Fruit fly (Drosophila melanogaster) whole organism, larva: ENCODE measurements around the gene CG1090.

Source experiments
- noc ChIP-seq: fragments of 200-800 bp; sonication (Bioruptor generic); optimal IDR thresholded peaks from 3 replicates; lab custom pipeline; 2019; ENCODE audit warnings: missing biosample characterization, mild to moderate bottlenecking, missing genetic modification characterization, moderate library complexity

The CG1090 gene

DNA sequence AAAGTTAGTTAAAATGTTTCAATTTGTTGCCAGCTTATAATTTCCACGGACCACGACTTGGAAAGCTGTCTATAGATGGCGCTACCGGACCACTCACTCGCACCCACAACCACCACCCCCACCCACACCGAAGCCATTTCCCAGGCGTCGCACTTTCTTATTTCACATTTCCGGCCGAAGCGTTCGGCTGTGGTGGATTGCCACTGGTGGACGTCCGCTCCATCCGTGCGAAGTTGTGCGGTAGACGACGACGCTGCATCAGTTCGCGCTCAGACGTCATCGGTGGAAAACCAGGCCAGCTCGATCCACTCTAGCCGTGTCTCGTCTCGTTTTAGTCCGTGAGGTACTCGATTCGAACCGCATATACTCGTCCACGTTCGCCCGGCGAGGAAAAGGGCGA, at the start of gene CG1090:
TSS of gene CG1090 (plus strand) at position 259 of the 400 bp plus-strand sequence.
- TF ChIP-seq noc (tag; lab: Kevin White, UChicago) = no peak

DNA sequence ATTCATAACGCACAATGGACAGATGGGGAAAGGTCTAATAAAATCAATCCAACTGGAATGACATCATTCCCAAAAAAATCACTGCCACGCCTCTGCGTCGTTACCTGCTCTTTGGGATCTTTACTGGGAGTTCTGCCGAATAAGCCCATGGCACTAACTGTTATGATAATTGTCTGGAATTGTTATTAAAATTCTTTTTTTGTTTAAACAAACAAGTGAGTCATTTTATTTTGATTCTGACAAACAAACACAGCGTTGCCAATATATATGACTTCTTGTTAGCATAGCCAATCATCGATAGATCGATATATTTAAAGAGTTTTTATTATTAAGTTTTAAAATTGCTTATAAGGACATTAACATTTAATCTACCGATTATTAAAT, 49.0 kb upstream of the CG1090 start, which contains the start of gene Vps24:
TSS of gene Vps24 (minus strand) at position 265 of the 384 bp plus-strand sequence.
- TF ChIP-seq noc (tag; lab: Kevin White, UChicago) = no peak

DNA sequence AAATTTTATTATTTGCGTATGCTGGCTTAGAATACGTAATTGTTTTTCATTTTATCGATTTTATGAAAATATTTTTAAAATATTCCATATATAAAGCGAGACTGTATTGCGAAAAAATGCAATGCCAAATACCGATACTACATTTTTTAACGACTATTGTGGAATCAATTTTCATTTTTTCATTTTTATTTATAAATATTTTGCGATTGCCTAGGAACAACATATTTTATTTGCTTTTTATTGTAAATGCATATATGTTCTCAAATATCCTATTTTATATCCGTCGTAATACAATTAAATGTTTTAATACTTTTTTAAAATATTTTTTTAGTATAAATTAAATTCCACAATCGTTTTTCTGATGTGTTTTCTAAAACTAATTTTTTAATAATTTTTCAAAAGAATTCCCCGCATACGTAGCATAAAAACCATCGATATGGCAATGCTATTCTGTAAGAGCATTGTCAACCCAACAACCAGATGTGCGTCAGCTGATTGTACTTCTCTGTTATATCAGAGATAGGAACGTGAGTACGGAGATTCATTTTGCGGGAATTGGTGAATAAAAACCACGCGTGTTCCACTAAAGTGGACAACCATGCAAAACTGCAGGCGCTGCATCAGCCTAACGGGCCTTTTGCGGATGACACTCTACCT, 48.5 kb upstream of the CG1090 start, which contains the start of gene Suv3:
TSS of gene Suv3 (plus strand) at position 489 of the 657 bp plus-strand sequence.
- peak; percentile 49 for TF ChIP-seq noc (tag; lab: Kevin White, UChicago)

DNA sequence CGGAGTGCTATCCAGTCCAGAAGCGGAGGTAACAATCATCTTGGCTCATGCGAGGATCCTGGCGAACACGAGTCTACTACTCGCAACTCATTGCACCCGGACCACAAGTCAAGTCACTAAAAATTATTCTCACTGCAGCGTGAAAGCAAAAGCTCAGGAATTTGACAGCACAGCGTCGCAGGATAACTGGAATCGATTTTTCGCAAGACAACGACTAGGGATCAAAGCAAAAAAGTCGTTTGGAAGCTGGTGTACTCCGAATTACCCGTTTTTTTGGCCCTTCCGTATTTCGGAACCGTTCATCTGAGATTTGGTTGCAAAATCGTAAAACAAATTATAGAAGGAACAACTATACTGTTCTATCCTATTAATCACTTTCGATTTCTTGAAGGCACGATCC, 41.1 kb upstream of the CG1090 start:
- no peak for TF ChIP-seq noc (tag; lab: Kevin White, UChicago)

DNA sequence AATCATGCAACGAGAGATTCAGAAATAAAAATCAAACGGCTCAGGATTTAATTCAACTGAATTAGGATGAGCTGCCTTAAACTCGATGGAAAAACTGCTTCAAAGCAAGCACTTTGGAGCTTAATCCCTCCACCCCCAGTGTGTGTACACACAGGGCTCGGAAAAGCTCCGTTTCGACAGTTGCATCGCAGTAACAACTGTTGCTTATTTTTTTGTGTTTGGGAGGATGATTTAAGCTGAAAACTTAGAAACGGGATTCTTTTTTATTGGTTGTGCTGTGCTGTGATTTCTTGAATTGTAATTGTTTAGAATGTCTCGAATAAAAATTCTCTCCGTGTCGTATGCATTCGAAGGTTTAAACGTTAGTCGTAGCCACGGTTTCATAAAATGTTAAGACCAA, 40.7 kb upstream of the CG1090 start, which contains the start of gene Syt14:
TSS of gene Syt14 (minus strand) at position 71 of the 400 bp plus-strand sequence.
- no peak for TF ChIP-seq noc (tag; lab: Kevin White, UChicago)

DNA sequence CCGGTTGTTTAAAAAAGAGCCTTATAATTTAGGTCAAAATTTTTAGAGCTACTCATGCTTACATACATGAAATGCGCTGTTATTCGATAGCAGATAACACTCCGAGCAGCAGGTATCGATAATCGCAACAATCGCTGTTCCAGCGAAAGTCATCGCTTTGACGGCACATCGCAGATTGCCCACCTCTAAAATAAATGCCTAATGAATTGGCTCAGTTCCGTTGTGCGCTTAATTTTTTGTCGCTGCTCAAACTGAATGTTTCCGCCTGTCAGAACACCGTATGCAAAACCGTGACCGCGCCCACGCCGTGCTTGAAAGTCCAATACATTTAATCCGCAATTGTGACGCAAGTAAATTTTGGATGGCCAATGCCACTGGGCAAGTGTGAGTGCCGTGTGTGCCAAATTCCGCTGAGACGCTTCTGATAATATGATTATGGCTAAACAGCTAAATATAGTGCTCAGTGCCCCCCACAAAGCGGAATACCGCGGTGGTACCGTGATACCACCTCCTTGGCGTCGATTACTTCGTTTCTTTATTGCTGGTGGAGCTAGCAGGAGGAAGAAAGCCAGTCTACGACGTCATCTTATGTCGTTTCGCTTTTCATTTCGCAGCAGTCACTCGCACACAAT, 40.1 kb upstream of the CG1090 start, which contains the start of gene CG9795:
TSS of gene CG9795 (plus strand) at position 177 of the 632 bp plus-strand sequence.
- no peak for TF ChIP-seq noc (tag; lab: Kevin White, UChicago)

DNA sequence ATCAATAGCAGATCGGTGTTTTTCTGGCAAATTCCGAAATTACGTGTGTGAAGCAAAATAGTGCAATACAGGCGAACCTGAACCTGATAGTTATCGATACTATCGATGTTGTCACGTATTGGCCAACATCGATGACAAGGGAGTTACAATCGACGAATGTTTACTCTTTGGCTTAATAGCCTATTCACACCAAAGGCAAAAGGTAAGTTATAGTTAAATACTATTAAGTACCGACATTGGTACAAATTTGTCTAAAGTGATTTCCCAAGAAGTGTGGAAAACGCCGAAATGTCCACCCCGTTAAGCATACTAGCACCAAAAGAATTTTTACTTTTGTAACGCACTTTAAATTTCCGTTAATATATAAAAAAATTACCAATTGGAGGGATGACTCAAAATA, 25.7 kb upstream of the CG1090 start, which contains the start of gene CG9776:
TSS of gene CG9776 (minus strand) at position 108 of the 400 bp plus-strand sequence.
- TF ChIP-seq noc (tag; lab: Kevin White, UChicago) = no peak

DNA sequence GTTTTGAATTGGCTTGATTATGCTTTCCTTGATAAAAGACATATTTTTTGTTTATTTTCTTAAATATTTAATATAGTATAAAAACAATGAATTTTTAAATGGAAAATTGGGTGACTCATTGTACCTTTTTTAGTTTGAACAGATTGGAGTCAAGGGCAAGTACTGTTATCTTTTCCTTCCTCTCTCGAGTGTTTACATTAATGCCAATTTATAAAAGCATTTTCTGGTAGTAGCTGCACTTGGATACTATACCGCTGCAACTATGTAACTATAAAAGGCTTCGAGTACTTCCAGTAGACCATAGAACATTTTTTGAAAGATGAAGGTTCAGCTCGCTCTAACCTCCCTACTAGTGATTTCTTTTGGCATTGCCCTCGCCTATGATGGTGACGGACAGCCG, 24.9 kb upstream of the CG1090 start, which contains the start of gene CG14645:
TSS of gene CG14645 (plus strand) at position 301 of the 400 bp plus-strand sequence.
- no peak for TF ChIP-seq noc (tag; lab: Kevin White, UChicago)

DNA sequence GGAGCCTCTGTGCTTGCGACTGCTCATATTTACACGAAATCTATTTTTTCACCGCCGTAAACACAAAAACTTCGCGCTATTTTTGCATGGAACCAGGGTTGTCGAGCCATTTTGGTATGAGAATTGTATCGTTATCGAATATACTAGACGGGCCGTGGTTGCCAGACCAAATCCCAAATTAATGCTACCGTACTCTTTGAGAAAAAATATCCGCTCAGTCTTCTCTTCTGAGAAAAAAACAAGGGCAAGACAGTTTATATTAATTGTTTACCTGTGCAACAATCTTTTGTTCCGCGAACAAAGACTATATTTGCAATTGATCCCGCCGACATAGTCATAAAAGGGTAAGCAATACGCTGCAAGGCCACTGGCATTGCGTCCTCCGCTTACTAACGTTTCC, 22.1 kb upstream of the CG1090 start, which contains the start of the genes Skp2 and CG1103:
TSS of gene Skp2 (minus strand) at position 95 of the 400 bp plus-strand sequence.
TSS of gene CG1103 (plus strand) at position 176 of the 400 bp plus-strand sequence.
- no peak for TF ChIP-seq noc (tag; lab: Kevin White, UChicago)

DNA sequence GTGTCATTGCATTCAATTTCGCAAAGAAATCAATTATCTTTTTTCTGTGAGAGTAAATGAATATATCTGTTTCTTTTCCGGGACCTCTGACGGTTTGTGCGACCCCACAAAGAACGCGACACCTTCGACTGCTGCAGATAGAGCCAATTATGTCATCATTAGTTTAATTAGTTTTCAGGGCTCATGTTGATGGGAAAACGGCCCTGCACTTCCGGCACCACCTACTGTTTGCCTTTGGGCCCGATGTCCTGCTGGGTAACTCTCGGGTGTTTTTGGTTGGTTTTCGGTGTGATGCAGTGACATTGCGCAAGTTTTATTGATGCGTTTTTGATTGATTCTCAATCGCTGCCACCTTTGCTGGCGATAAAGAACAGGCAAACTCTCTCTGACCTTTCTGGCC, 19.5 kb upstream of the CG1090 start:
- no peak for TF ChIP-seq noc (tag; lab: Kevin White, UChicago)

DNA sequence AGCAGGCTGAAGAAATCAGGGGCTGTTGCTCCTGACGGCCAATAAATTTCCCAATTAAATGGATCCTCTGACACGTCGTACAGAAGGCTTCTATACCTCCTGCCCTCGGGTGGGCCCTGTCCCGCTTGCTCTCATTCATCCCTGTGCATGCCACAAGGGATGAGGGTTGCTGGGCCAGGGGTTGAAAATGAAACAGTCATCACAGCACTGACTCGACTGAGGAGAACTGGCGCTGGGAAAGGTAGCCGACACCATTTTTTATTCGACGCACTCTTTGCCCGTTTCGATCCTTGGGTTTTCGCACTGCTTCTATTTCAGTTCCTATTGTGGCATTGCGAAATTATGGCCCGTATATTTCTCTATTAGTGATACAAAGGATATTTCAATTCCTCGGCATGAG, 18.5 kb upstream of the CG1090 start:
- TF ChIP-seq noc (tag; lab: Kevin White, UChicago) = no peak

DNA sequence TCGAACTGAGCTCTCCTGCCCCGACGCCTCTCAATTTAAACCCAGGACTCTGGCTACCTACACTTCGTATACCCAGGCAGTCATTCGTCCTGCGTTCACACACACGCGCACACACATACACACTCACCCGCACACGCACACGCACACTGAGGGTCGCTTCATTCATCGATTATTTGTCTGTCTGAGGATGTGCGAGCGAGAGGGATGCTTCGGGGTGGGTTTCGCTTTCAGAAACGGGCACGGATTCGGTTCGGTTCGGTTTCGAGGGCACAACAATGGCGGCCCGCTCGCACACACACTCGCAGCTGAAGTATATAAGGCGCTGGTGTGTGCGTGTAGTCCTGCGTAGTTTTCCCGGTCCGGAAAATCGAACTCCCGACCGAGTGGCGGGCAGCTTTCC, 13.0 kb upstream of the CG1090 start, which contains the start of gene hkb:
TSS of gene hkb (minus strand) at position 11 of the 400 bp plus-strand sequence.
- TF ChIP-seq noc (tag; lab: Kevin White, UChicago) = no peak

DNA sequence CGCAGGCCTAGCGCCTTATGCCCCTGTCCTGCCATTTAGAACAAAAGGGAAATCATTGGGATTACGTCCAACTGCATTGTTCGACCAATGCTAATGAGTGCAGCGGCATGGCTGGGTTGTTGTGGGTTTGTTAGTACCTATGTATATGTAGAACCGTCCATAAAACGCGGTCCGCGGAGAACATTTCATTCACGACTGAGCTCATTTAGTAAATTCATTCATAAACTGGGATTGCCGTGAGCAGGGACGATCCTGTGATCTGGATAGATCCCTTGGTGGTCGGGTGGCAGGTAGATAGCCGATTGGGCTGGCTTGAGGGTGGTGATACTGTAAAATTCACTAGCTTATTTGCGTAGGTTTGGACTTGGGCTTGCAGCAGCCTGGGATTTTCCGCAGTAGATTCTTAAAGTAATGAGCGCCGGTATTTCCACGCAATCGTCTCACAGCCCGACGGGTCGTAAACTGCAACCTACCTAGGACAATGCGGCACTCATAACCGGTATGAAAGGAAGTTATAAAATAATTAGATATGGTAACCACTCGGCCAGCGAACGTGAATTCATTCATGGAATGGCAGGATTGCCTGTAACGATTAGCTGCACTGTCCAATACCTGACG, 11.4 kb upstream of the CG1090 start:
- TF ChIP-seq noc (tag; lab: Kevin White, UChicago) = no peak

DNA sequence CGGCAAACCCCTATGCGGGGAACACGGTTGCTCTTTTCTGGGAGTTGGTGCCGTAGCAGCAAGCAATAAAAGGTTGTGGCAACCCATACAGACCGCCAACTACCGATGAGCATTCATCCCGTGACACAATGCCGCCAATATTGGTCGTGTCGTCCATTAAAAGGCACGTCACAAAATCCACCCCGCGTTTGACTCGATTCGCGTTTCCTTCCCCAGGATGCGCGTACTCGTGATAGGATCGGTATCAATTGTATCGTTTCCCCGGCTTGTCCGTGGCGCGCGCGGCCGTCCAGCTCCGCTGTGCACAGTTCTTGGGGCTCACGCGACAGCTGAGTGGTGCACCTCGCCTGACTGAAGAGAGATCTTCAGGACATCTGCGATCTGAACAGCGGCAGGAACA, 9.5 kb upstream of the CG1090 start:
- no peak for TF ChIP-seq noc (tag; lab: Kevin White, UChicago)

DNA sequence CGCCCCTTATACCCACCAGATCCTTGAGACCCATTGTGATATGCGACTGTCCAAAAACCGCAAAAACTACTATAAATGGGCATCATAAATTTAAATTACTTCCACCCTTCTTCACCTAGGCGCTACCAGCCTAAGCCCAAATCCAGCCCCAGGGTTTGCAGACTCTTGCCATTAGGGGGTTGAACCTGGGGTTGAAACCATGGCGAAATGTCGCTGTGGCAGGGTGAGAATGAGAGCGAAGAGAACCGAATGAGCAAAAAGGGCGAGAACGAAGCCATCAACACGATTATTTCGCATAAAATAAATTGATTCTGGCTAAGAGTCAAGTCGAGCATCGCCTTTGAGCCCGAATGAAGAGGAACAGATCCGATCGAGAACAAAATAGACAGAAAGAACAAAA, 6.1 kb upstream of the CG1090 start:
- no peak for TF ChIP-seq noc (tag; lab: Kevin White, UChicago)

DNA sequence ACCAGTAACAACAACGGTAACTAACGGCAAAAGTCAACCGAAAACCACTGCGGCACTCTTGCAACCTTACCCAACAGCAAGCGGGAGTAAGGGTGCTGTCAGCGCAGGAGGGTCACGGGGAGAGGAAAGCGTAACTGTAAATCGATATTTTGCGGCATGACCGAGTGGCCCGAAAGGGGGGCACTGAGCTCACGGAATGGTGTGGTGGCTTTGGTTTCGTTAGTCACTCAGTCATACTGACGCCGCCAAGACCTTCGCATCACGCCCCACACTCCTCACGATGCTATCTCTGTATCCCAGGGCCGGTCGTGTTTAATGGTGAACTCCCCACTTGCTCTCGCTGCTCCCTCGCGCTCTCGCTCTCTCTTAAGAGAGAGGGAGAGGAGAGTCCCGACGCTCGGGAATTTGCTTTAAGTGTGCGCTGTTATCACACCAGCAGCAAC, 1.0 kb downstream of the CG1090 start:
- no peak for TF ChIP-seq noc (tag; lab: Kevin White, UChicago)
